Fruit fly (Drosophila melanogaster) whole organism, pupa: Measurements from ENCODE around the gene promL.

Experiments
- CG10348 ChIP-seq: fragments of 200-800 bp; sonication (Bioruptor generic); IDR thresholded peaks from 2 replicates; pipeline ENCODE4 v1.3.6; 2022; ENCODE audit warnings: missing biosample characterization, missing genetic modification characterization
- CG12605 ChIP-seq: fragments of 200-800 bp; sonication (Bioruptor generic); IDR thresholded peaks from 2 replicates; pipeline ENCODE4 v1.3.6; 2022; ENCODE audit warnings: missing biosample characterization, missing genetic modification characterization
- CG13204 ChIP-seq: fragments of 200-800 bp; sonication (Bioruptor generic); optimal IDR thresholded peaks from 2 replicates; lab custom pipeline; 2018; ENCODE audit warnings: missing biosample characterization, mild to moderate bottlenecking, missing genetic modification characterization, moderate library complexity
- CG14655 ChIP-seq: fragments of 200-800 bp; sonication (Bioruptor generic); optimal IDR thresholded peaks from 3 replicates; lab custom pipeline; 2017; ENCODE audit warnings: mild to moderate bottlenecking, missing biosample characterization, missing genetic modification reagents, missing genetic modification characterization
- CG15710 ChIP-seq: fragments of 200-800 bp; sonication (Bioruptor generic); optimal IDR thresholded peaks from 2 replicates; lab custom pipeline; 2018; ENCODE audit warnings: missing biosample characterization, mild to moderate bottlenecking, missing genetic modification characterization, moderate library complexity
- CG17806 ChIP-seq: fragments of 200-800 bp; sonication (Bioruptor generic); optimal IDR thresholded peaks from 2 replicates; lab custom pipeline; 2018; ENCODE audit warnings: missing biosample characterization, mild to moderate bottlenecking, missing genetic modification characterization, moderate library complexity
- CG32121 ChIP-seq: fragments of 200-800 bp; sonication (Bioruptor generic); IDR thresholded peaks from 2 replicates; pipeline ENCODE4 v1.3.6; 2022; ENCODE audit warnings: missing biosample characterization, missing genetic modification characterization
- CG34367 ChIP-seq: fragments of 200-800 bp; sonication (Bioruptor generic); optimal IDR thresholded peaks from 2 replicates; lab custom pipeline; 2018; ENCODE audit warnings: missing biosample characterization, mild to moderate bottlenecking, missing genetic modification characterization
- CG4496 ChIP-seq: fragments of 200-800 bp; sonication (Bioruptor generic); IDR thresholded peaks from 3 replicates; pipeline ENCODE4 v1.3.6; 2022; ENCODE audit warnings: missing biosample characterization, missing genetic modification characterization
- CG8159 ChIP-seq: fragments of 200-800 bp; sonication (Bioruptor generic); optimal IDR thresholded peaks from 3 replicates; lab custom pipeline; 2018; ENCODE audit warnings: missing biosample characterization, mild to moderate bottlenecking, missing genetic modification characterization, moderate library complexity
- CG8301 ChIP-seq: fragments of 200-800 bp; sonication (Bioruptor generic); optimal IDR thresholded peaks from 2 replicates; lab custom pipeline; 2018; ENCODE audit warnings: missing biosample characterization, mild to moderate bottlenecking, missing genetic modification characterization
- CG9948 ChIP-seq: fragments of 200-800 bp; sonication (Bioruptor generic); optimal IDR thresholded peaks from 2 replicates; lab custom pipeline; 2018; ENCODE audit warnings: missing biosample characterization, mild to moderate bottlenecking, missing genetic modification characterization, moderate library complexity
- D1 ChIP-seq: fragments of 200-800 bp; sonication (Bioruptor generic); optimal IDR thresholded peaks from 2 replicates; lab custom pipeline; 2018; ENCODE audit warnings: missing biosample characterization, mild to moderate bottlenecking, missing genetic modification characterization, moderate library complexity
- EcR ChIP-seq: fragments of 200-800 bp; sonication (Bioruptor generic); optimal IDR thresholded peaks from 3 replicates; lab custom pipeline; 2019; ENCODE audit warnings: missing biosample characterization, missing genetic modification characterization, mild to moderate bottlenecking, moderate library complexity, missing genetic modification reagents
- Ets98B ChIP-seq: fragments of 200-800 bp; sonication (Bioruptor generic); IDR thresholded peaks from 2 replicates; pipeline ENCODE4 v1.3.6; 2022; ENCODE audit warnings: missing biosample characterization, missing genetic modification characterization
- Pif1A ChIP-seq: fragments of 200-800 bp; sonication (Bioruptor generic); optimal IDR thresholded peaks from 3 replicates; lab custom pipeline; 2016; ENCODE audit warnings: missing biosample characterization, missing genetic modification characterization
- Pif1B ChIP-seq: fragments of 200-800 bp; sonication (Bioruptor generic); optimal IDR thresholded peaks from 3 replicates; lab custom pipeline; 2016; ENCODE audit warnings: missing biosample characterization, missing genetic modification characterization
- Snoo ChIP-seq: fragments of 200-800 bp; sonication (Bioruptor generic); optimal IDR thresholded peaks from 3 replicates; lab custom pipeline; 2017; ENCODE audit warnings: missing biosample characterization, mild to moderate bottlenecking, missing genetic modification characterization, inconsistent platforms
- fd96Ca ChIP-seq: fragments of 200-800 bp; sonication (Bioruptor generic); IDR thresholded peaks from 3 replicates; pipeline ENCODE4 v1.3.6; 2022; ENCODE audit warnings: missing biosample characterization, missing genetic modification characterization
- gl ChIP-seq: fragments of 200-800 bp; sonication (Bioruptor generic); optimal IDR thresholded peaks from 2 replicates; lab custom pipeline; 2018; ENCODE audit warnings: missing biosample characterization, mild to moderate bottlenecking, missing genetic modification characterization
- rn ChIP-seq: fragments of 200-800 bp; sonication (Bioruptor generic); IDR thresholded peaks from 2 replicates; pipeline ENCODE4 v1.3.6; 2022; ENCODE audit warnings: missing biosample characterization, missing genetic modification characterization

The promL gene

dm6 chr3L:3127544-3127943, at the start of gene promL:
TSS of gene promL (minus strand) at chr3L:3127724.
- TF ChIP-seq fd96Ca (peak; percentile 34; the same call in 1 of the 3 replicates), CG15710 (tag; lab: Kevin White, UChicago) (peak; percentile 51), EcR (GFP tag; lab: Kevin White, UChicago) (peak; percentile 68), CG8301 (tag; lab: Kevin White, UChicago) (no peak), CG9948 (tag; lab: Kevin White, UChicago) (no peak), Pif1A (GFP tag; lab: Kevin White, UChicago) (peak; percentile 29), CG13204 (GFP tag; lab: Kevin White, UChicago) (peak; percentile 10), CG4496 (GFP tag; lab: Robert Waterston, UW) (peak; percentile 47; the same call in 1 of the 3 replicates), Pif1B (GFP tag; lab: Kevin White, UChicago) (peak; percentile 12), D1 (tag; lab: Kevin White, UChicago) (no peak), CG8159 (tag; lab: Kevin White, UChicago) (peak; percentile 19), Ets98B (GFP tag; lab: Robert Waterston, UW) (peak; percentile 37), Snoo (peak; percentile 56)

dm6 chr3L:3172445-3172844, 44.9 kb upstream of the promL start, which contains the start of gene CG14963:
TSS of gene CG14963 (minus strand) at chr3L:3172545.
- no peak for TF ChIP-seq CG8301 (tag; lab: Kevin White, UChicago)
- TF ChIP-seq CG15710 (tag; lab: Kevin White, UChicago) = no peak
- no peak for TF ChIP-seq EcR (GFP tag; lab: Kevin White, UChicago)
- no peak for TF ChIP-seq CG10348 (GFP tag; lab: Robert Waterston, UW)
- no peak for TF ChIP-seq CG13204 (GFP tag; lab: Kevin White, UChicago)
- no peak for TF ChIP-seq Pif1B (GFP tag; lab: Kevin White, UChicago)
- TF ChIP-seq CG8159 (tag; lab: Kevin White, UChicago) = no peak
- TF ChIP-seq rn (GFP tag; lab: Robert Waterston, UW) = no peak
- TF ChIP-seq, all 21 proteins: peak for 0

- TF ChIP-seq rn (GFP tag; lab: Robert Waterston, UW) (no peak), Snoo (no peak), D1 (tag; lab: Kevin White, UChicago) (no peak), CG8301 (tag; lab: Kevin White, UChicago) (no peak), CG15710 (tag; lab: Kevin White, UChicago) (no peak), fd96Ca (no peak), CG10348 (GFP tag; lab: Robert Waterston, UW) (no peak), Pif1B (GFP tag; lab: Kevin White, UChicago) (no peak), EcR (GFP tag; lab: Kevin White, UChicago) (no peak), CG34367 (tag; lab: Kevin White, UChicago) (no peak), CG8159 (tag; lab: Kevin White, UChicago) (no peak), gl (tag; lab: Kevin White, UChicago) (no peak)
Measured at dm6 chr3L:3169107-3169506, 41.6 kb upstream of the promL start, which contains the start of the genes CG32278 and CG32281. TSS of gene CG32278 (plus strand) at chr3L:3169286. TSS of gene CG32281 (plus strand) at chr3L:3169375.

- TF ChIP-seq CG14655 (no peak), CG4496 (GFP tag; lab: Robert Waterston, UW) (no peak), CG10348 (GFP tag; lab: Robert Waterston, UW) (no peak), fd96Ca (no peak), CG12605 (GFP tag; lab: Robert Waterston, UW) (no peak), Snoo (no peak), CG34367 (tag; lab: Kevin White, UChicago) (no peak), CG17806 (tag; lab: Kevin White, UChicago) (no peak), gl (tag; lab: Kevin White, UChicago) (no peak), CG15710 (tag; lab: Kevin White, UChicago) (no peak), D1 (tag; lab: Kevin White, UChicago) (no peak), Pif1A (GFP tag; lab: Kevin White, UChicago) (no peak), rn (GFP tag; lab: Robert Waterston, UW) (no peak), CG32121 (GFP tag; lab: Robert Waterston, UW) (no peak), Pif1B (GFP tag; lab: Kevin White, UChicago) (no peak), CG13204 (GFP tag; lab: Kevin White, UChicago) (no peak), CG9948 (tag; lab: Kevin White, UChicago) (no peak), EcR (GFP tag; lab: Kevin White, UChicago) (no peak)
- TF ChIP-seq, all 21 proteins: peak for 0
Measured at dm6 chr3L:3166200-3166695, 38.7 kb upstream of the promL start, which contains the start of gene Asciz. TSS of gene Asciz (minus strand) at chr3L:3166250.

dm6 chr3L:3165399-3165798, 37.9 kb upstream of the promL start:
- TF ChIP-seq EcR (GFP tag; lab: Kevin White, UChicago) (peak; percentile 35), CG34367 (tag; lab: Kevin White, UChicago) (no peak), CG14655 (no peak), CG12605 (GFP tag; lab: Robert Waterston, UW) (no peak), CG15710 (tag; lab: Kevin White, UChicago) (no peak), fd96Ca (no peak), CG13204 (GFP tag; lab: Kevin White, UChicago) (no peak)

- TF ChIP-seq CG15710 (tag; lab: Kevin White, UChicago) = no peak
- TF ChIP-seq Pif1A (GFP tag; lab: Kevin White, UChicago) = no peak
- no peak for TF ChIP-seq CG8159 (tag; lab: Kevin White, UChicago)
- TF ChIP-seq Ets98B (GFP tag; lab: Robert Waterston, UW) = 0 out of 2 replicates have a peak, but pooled peaks have one; percentile 19
- TF ChIP-seq CG12605 (GFP tag; lab: Robert Waterston, UW) = no peak
- 0 out of 2 replicates have a peak, but pooled peaks have one; percentile 37 for TF ChIP-seq CG32121 (GFP tag; lab: Robert Waterston, UW)
- TF ChIP-seq CG17806 (tag; lab: Kevin White, UChicago) = no peak
- TF ChIP-seq EcR (GFP tag; lab: Kevin White, UChicago) = no peak
- 0 out of 3 replicates have a peak, but pooled peaks have one; percentile 58 for TF ChIP-seq CG4496 (GFP tag; lab: Robert Waterston, UW)
- TF ChIP-seq fd96Ca = peak; percentile 34; the same call in 1 of the 3 replicates
Measured at dm6 chr3L:3164951-3165350, 37.4 kb upstream of the promL start, which contains the start of gene CG32280. TSS of gene CG32280 (plus strand) at chr3L:3165181.
